Fruit fly (Drosophila melanogaster): Measurements from ENCODE around the gene eyg.

- TF ChIP-seq CG8478 (optimal IDR thresholded peaks at IDR 0.05), result no peak
- no peak for TF ChIP-seq usp (GFP tag; optimal IDR thresholded peaks at IDR 0.05)
- TF ChIP-seq psq (optimal IDR thresholded peaks at IDR 0.05), result no peak
- TF ChIP-seq EcR (GFP tag; optimal IDR thresholded peaks at IDR 0.05), result no peak
Observed at dm6 chr3L:12442593-12442992, 25.2 kb downstream of the eyg start.
